Worm (Caenorhabditis elegans) whole organism, L1 larva: ENCODE measurements around the gene srt-53.

ENCODE experiments used
- C16A3.4 ChIP-seq: fragments of 150-350 bp; optimal IDR thresholded peaks from 2 replicates; lab custom pipeline; 2014; ENCODE audit warnings: missing biosample characterization, missing genetic modification characterization
- aha-1 ChIP-seq: fragments of 150-350 bp; optimal IDR thresholded peaks from 2 replicates; lab custom pipeline; 2014; ENCODE audit warnings: missing biosample characterization, missing genetic modification characterization
- blmp-1 ChIP-seq: fragments of 150-350 bp; optimal IDR thresholded peaks from 2 replicates; lab custom pipeline; 2014; ENCODE audit warnings: missing biosample characterization, missing genetic modification characterization
- lin-13 ChIP-seq: fragments of 150-350 bp; optimal IDR thresholded peaks from 2 replicates; lab custom pipeline; 2014; ENCODE audit warnings: missing biosample characterization, missing genetic modification reagents, missing genetic modification characterization
- lin-15B ChIP-seq: fragments of 150-350 bp; sonication (generic microtip); optimal IDR thresholded peaks from 3 replicates; lab custom pipeline; 2014; ENCODE audit warnings: missing biosample characterization, missing genetic modification characterization
- lin-39 ChIP-seq: fragments of 150-350 bp; optimal IDR thresholded peaks from 2 replicates; lab custom pipeline; 2014; ENCODE audit warnings: missing biosample characterization, missing genetic modification reagents, missing genetic modification characterization
- nhr-237 ChIP-seq: fragments of 150-350 bp; optimal IDR thresholded peaks from 2 replicates; lab custom pipeline; 2014; ENCODE audit warnings: missing biosample characterization, missing genetic modification characterization
- nhr-71 ChIP-seq: sonication (generic microtip); optimal IDR thresholded peaks from 2 replicates; lab custom pipeline; 2016; ENCODE audit warnings: mild to moderate bottlenecking, missing genetic modification characterization, moderate library complexity, missing compliant biosample characterization
- sox-4 ChIP-seq: sonication (generic microtip); optimal IDR thresholded peaks from 2 replicates; lab custom pipeline; 2016; ENCODE audit warnings: missing genetic modification characterization, missing compliant biosample characterization
- ztf-4 ChIP-seq: fragments of 150-350 bp; optimal IDR thresholded peaks from 2 replicates; lab custom pipeline; 2014; ENCODE audit warnings: missing biosample characterization, missing genetic modification characterization

ce11 chrV:7926784-7927183 is 13.4 kb downstream of the srt-53 start, which contains the start of gene srsx-6:
- no peak for TF ChIP-seq aha-1
- no peak for TF ChIP-seq lin-13 (GFP tag; lab: Kevin White, UChicago)
- TF ChIP-seq sox-4: no peak
- no peak for TF ChIP-seq C16A3.4
- TF ChIP-seq lin-15B (tag; lab: Kevin White, UChicago): no peak
- TF ChIP-seq nhr-71: no peak
- TF ChIP-seq blmp-1: no peak
- TF ChIP-seq lin-39 (tag; lab: Kevin White, UChicago): no peak
- no peak for TF ChIP-seq nhr-237 (tag; lab: Kevin White, UChicago)
- no peak for TF ChIP-seq ztf-4
